Worm (Caenorhabditis elegans) whole organism, midembryonic: ENCODE measurements around the gene sre-44.

ENCODE experiments used
- flt-1 ChIP-seq: fragments of 200-800 bp; sonication (Bioruptor generic); IDR thresholded peaks from 2 replicates; pipeline ENCODE4 v1.3.6; 2022; ENCODE audit warnings: missing genetic modification characterization, missing compliant biosample characterization
- klf-2 ChIP-seq: fragments of 200-800 bp; sonication (Bioruptor generic); conservative IDR thresholded peaks from 2 replicates; pipeline ENCODE4 v1.3.6; 2022; ENCODE audit warnings: missing genetic modification reagents, missing genetic modification characterization, missing compliant biosample characterization
- med-1 ChIP-seq: sonication (generic microtip); optimal IDR thresholded peaks from 2 replicates; lab custom pipeline; 2017; ENCODE audit warnings: missing genetic modification characterization, mild to moderate bottlenecking, missing compliant biosample characterization, antibody characterized with exemption, missing genetic modification reagents; ENCODE audit not compliant: insufficient read depth
- ztf-29 ChIP-seq: fragments of 200-800 bp; sonication (Bioruptor generic); IDR thresholded peaks from 2 replicates; pipeline ENCODE4 v1.3.6; 2022; ENCODE audit warnings: missing genetic modification reagents, missing genetic modification characterization, missing compliant biosample characterization

ce11 chrII:13962319-13962718, 12.9 kb downstream of the sre-44 start, which contains the start of gene rpi-1:
- TF ChIP-seq klf-2 (GFP tag; lab: Robert Waterston, UW) (no peak), med-1 (GFP tag; lab: Kevin White, UChicago) (no peak), ztf-29 (GFP tag; lab: Robert Waterston, UW) (no peak), flt-1 (GFP tag; lab: Robert Waterston, UW) (no peak)
